Fruit fly (Drosophila melanogaster) whole organism, prepupa: Measurements from ENCODE around the gene CG6066.

ENCODE experiments used
- Blimp-1 ChIP-seq: fragments of 200-800 bp; sonication (Bioruptor generic); optimal IDR thresholded peaks from 3 replicates; lab custom pipeline; 2017; ENCODE audit warnings: missing biosample characterization, missing genetic modification characterization, mild to moderate bottlenecking, moderate library complexity, missing genetic modification reagents
- CG10631 ChIP-seq: fragments of 200-800 bp; sonication (Bioruptor generic); optimal IDR thresholded peaks from 2 replicates; lab custom pipeline; 2016; ENCODE audit warnings: missing biosample characterization, missing genetic modification characterization
- CG10669 ChIP-seq: fragments of 200-800 bp; sonication (Bioruptor generic); optimal IDR thresholded peaks from 3 replicates; lab custom pipeline; 2018; ENCODE audit warnings: missing biosample characterization, mild to moderate bottlenecking, missing genetic modification characterization, moderate library complexity
- CG11294 ChIP-seq: fragments of 200-800 bp; sonication (Bioruptor generic); IDR thresholded peaks from 2 replicates; pipeline ENCODE4 v1.3.6; 2022; ENCODE audit warnings: missing biosample characterization, missing genetic modification characterization
- CG11762 ChIP-seq: fragments of 200-800 bp; sonication (Bioruptor generic); optimal IDR thresholded peaks from 3 replicates; lab custom pipeline; 2016; ENCODE audit warnings: missing biosample characterization, missing genetic modification characterization; ENCODE audit not compliant: insufficient read depth
- CG11902 ChIP-seq: fragments of 200-800 bp; sonication (Bioruptor generic); optimal IDR thresholded peaks from 3 replicates; lab custom pipeline; 2016; ENCODE audit warnings: missing biosample characterization, missing genetic modification characterization
- CG15336 ChIP-seq: fragments of 200-800 bp; sonication (Bioruptor generic); IDR thresholded peaks from 2 replicates; pipeline ENCODE4 v1.3.6; 2022; ENCODE audit warnings: missing biosample characterization, missing genetic modification characterization
- CG1621 ChIP-seq: fragments of 200-800 bp; sonication (Bioruptor generic); optimal IDR thresholded peaks from 3 replicates; lab custom pipeline; 2018; ENCODE audit warnings: missing biosample characterization, mild to moderate bottlenecking, missing genetic modification characterization
- CG16779 ChIP-seq: fragments of 200-800 bp; sonication (Bioruptor generic); optimal IDR thresholded peaks from 3 replicates; lab custom pipeline; 2017; ENCODE audit warnings: missing biosample characterization, mild to moderate bottlenecking, missing genetic modification characterization
- CG3032 ChIP-seq: fragments of 200-800 bp; optimal IDR thresholded peaks from 2 replicates; lab custom pipeline; 2019; ENCODE audit warnings: missing biosample characterization, mild to moderate bottlenecking, missing genetic modification characterization, moderate library complexity
- CG32006 ChIP-seq: fragments of 200-800 bp; sonication (Bioruptor generic); optimal IDR thresholded peaks from 3 replicates; lab custom pipeline; 2017; ENCODE audit warnings: missing biosample characterization, mild to moderate bottlenecking, missing genetic modification characterization
- CG3919 ChIP-seq: fragments of 200-800 bp; sonication (Bioruptor generic); optimal IDR thresholded peaks from 3 replicates; lab custom pipeline; 2016; ENCODE audit warnings: missing biosample characterization, missing genetic modification characterization
- CG4318 ChIP-seq: fragments of 200-800 bp; sonication (Bioruptor generic); optimal IDR thresholded peaks from 3 replicates; lab custom pipeline; 2017; ENCODE audit warnings: missing biosample characterization, mild to moderate bottlenecking, missing genetic modification characterization
- CG6276 ChIP-seq: fragments of 200-800 bp; sonication (Bioruptor generic); optimal IDR thresholded peaks from 2 replicates; lab custom pipeline; 2017; ENCODE audit warnings: missing biosample characterization, mild to moderate bottlenecking, missing genetic modification characterization
- CG6792 ChIP-seq: fragments of 200-800 bp; sonication (Bioruptor generic); optimal IDR thresholded peaks from 3 replicates; lab custom pipeline; 2016; ENCODE audit warnings: missing biosample characterization, missing genetic modification characterization
- CG6854 ChIP-seq: fragments of 200-800 bp; sonication (Bioruptor generic); optimal IDR thresholded peaks from 2 replicates; lab custom pipeline; 2017; ENCODE audit warnings: missing biosample characterization, mild to moderate bottlenecking, missing genetic modification characterization
- CG8119 ChIP-seq: fragments of 200-800 bp; sonication (Bioruptor generic); IDR thresholded peaks from 3 replicates; pipeline ENCODE4 v1.3.6; 2022; ENCODE audit warnings: missing biosample characterization, missing genetic modification characterization
- CG8319 ChIP-seq: fragments of 200-800 bp; sonication (Bioruptor generic); optimal IDR thresholded peaks from 3 replicates; lab custom pipeline; 2016; ENCODE audit warnings: missing biosample characterization, missing genetic modification characterization
- CG8632 ChIP-seq: fragments of 200-800 bp; sonication (Bioruptor generic); optimal IDR thresholded peaks from 3 replicates; lab custom pipeline; 2016; ENCODE audit warnings: missing biosample characterization, missing genetic modification characterization
- CG9139 ChIP-seq: fragments of 200-800 bp; sonication (Bioruptor generic); optimal IDR thresholded peaks from 3 replicates; lab custom pipeline; 2017; ENCODE audit warnings: missing biosample characterization, mild to moderate bottlenecking, missing genetic modification characterization
- Eip75B ChIP-seq: fragments of 200-800 bp; sonication (Bioruptor generic); optimal IDR thresholded peaks from 3 replicates; lab custom pipeline; 2016; ENCODE audit warnings: missing biosample characterization, missing genetic modification characterization
- Eip78C ChIP-seq: fragments of 200-800 bp; sonication (Bioruptor generic); peaks from one replicate; lab custom pipeline; 2016; ENCODE audit warnings: missing biosample characterization, missing genetic modification characterization
- Eip93F ChIP-seq: fragments of 200-800 bp; sonication (Bioruptor generic); optimal IDR thresholded peaks from 2 replicates; lab custom pipeline; 2016; ENCODE audit warnings: missing biosample characterization, mild to moderate bottlenecking, missing genetic modification characterization
- Ets21C ChIP-seq: fragments of 200-800 bp; sonication (Bioruptor generic); optimal IDR thresholded peaks from 3 replicates; lab custom pipeline; 2016; ENCODE audit warnings: missing biosample characterization, missing genetic modification characterization
- Ets96B ChIP-seq: fragments of 200-800 bp; optimal IDR thresholded peaks from 2 replicates; lab custom pipeline; 2019; ENCODE audit warnings: missing biosample characterization, mild to moderate bottlenecking, missing genetic modification characterization, moderate library complexity
- Gug ChIP-seq: fragments of 200-800 bp; sonication (Bioruptor generic); IDR thresholded peaks from 2 replicates; pipeline ENCODE4 v1.3.6; 2022; ENCODE audit warnings: missing biosample characterization, missing genetic modification characterization
- Hr39 ChIP-seq: fragments of 200-800 bp; sonication (Bioruptor generic); optimal IDR thresholded peaks from 2 replicates; lab custom pipeline; 2016; ENCODE audit warnings: missing biosample characterization, missing genetic modification characterization
- Lpt ChIP-seq: fragments of 200-800 bp; sonication (Bioruptor generic); optimal IDR thresholded peaks from 3 replicates; lab custom pipeline; 2016; ENCODE audit warnings: missing biosample characterization, missing genetic modification characterization
- OdsH ChIP-seq: fragments of 200-800 bp; sonication (Bioruptor generic); optimal IDR thresholded peaks from 3 replicates; lab custom pipeline; 2016; ENCODE audit warnings: missing biosample characterization, missing genetic modification characterization
- Smox ChIP-seq: fragments of 200-800 bp; sonication (Bioruptor generic); optimal IDR thresholded peaks from 3 replicates; lab custom pipeline; 2016; ENCODE audit warnings: missing biosample characterization, missing genetic modification characterization
- Sox102F ChIP-seq: fragments of 200-800 bp; sonication (Bioruptor generic); optimal IDR thresholded peaks from 2 replicates; lab custom pipeline; 2016; ENCODE audit warnings: missing biosample characterization, mild to moderate bottlenecking, missing genetic modification characterization
- Sox14 ChIP-seq: fragments of 200-800 bp; sonication (Bioruptor generic); optimal IDR thresholded peaks from 3 replicates; lab custom pipeline; 2016; ENCODE audit warnings: missing biosample characterization, missing genetic modification characterization
- Sox15 ChIP-seq: fragments of 200-800 bp; sonication (Bioruptor generic); optimal IDR thresholded peaks from 3 replicates; lab custom pipeline; 2016; ENCODE audit warnings: missing biosample characterization, missing genetic modification characterization
- achi ChIP-seq: fragments of 200-800 bp; sonication (Bioruptor generic); optimal IDR thresholded peaks from 3 replicates; lab custom pipeline; 2016; ENCODE audit warnings: missing biosample characterization, missing genetic modification characterization
- acj6 ChIP-seq: fragments of 200-800 bp; sonication (Bioruptor generic); optimal IDR thresholded peaks from 3 replicates; lab custom pipeline; 2016; ENCODE audit warnings: missing biosample characterization, missing genetic modification characterization
- cyc ChIP-seq: fragments of 200-800 bp; sonication (Bioruptor generic); optimal IDR thresholded peaks from 3 replicates; lab custom pipeline; 2016; ENCODE audit warnings: missing biosample characterization, missing genetic modification characterization
- dac ChIP-seq: fragments of 200-800 bp; sonication (Bioruptor generic); optimal IDR thresholded peaks from 2 replicates; lab custom pipeline; 2017; ENCODE audit warnings: missing biosample characterization, mild to moderate bottlenecking, missing genetic modification characterization
- eg ChIP-seq: fragments of 200-800 bp; sonication (Bioruptor generic); IDR thresholded peaks from 3 replicates; pipeline ENCODE4 v1.3.6; 2022; ENCODE audit warnings: missing biosample characterization, missing genetic modification characterization
- esn ChIP-seq: fragments of 200-800 bp; sonication (Bioruptor generic); optimal IDR thresholded peaks from 2 replicates; lab custom pipeline; 2016; ENCODE audit warnings: missing biosample characterization, mild to moderate bottlenecking, missing genetic modification characterization, moderate library complexity
- fd85E ChIP-seq: fragments of 200-800 bp; sonication (Bioruptor generic); optimal IDR thresholded peaks from 3 replicates; lab custom pipeline; 2016; ENCODE audit warnings: missing biosample characterization, missing genetic modification characterization
- fkh ChIP-seq: fragments of 200-800 bp; sonication (Bioruptor generic); optimal IDR thresholded peaks from 3 replicates; lab custom pipeline; 2017; ENCODE audit warnings: missing biosample characterization, mild to moderate bottlenecking, missing genetic modification characterization, moderate library complexity
- pdm3 ChIP-seq: fragments of 200-800 bp; sonication (Bioruptor generic); optimal IDR thresholded peaks from 3 replicates; lab custom pipeline; 2016; ENCODE audit warnings: missing biosample characterization, missing genetic modification characterization
- salr ChIP-seq, 2 experiments: fragments of 200-800 bp; sonication (Bioruptor generic); optimal IDR thresholded peaks; 3 replicates each; lab custom pipeline; 2016 to 2018; ENCODE audit warnings: missing biosample characterization in 2 of 2, missing genetic modification characterization in 2 of 2, mild to moderate bottlenecking in 1 of 2
- spab ChIP-seq: fragments of 200-800 bp; sonication (Bioruptor generic); optimal IDR thresholded peaks from 2 replicates; lab custom pipeline; 2017; ENCODE audit warnings: missing biosample characterization, mild to moderate bottlenecking, missing genetic modification characterization, missing genetic modification reagents
- svp ChIP-seq: fragments of 200-800 bp; sonication (Bioruptor generic); peaks from one replicate; lab custom pipeline; 2016; ENCODE audit warnings: missing biosample characterization, missing genetic modification characterization
- topi ChIP-seq: fragments of 200-800 bp; sonication (Bioruptor generic); optimal IDR thresholded peaks from 3 replicates; lab custom pipeline; 2016; ENCODE audit warnings: missing biosample characterization, missing genetic modification characterization
- vri ChIP-seq: fragments of 200-800 bp; sonication (Bioruptor generic); optimal IDR thresholded peaks from 3 replicates; lab custom pipeline; 2016; ENCODE audit warnings: missing biosample characterization, mild to moderate bottlenecking, missing genetic modification characterization

Gene CG6066

dm6 chr3R:27130551-27131161 lies 14.1 kb upstream of the CG6066 start:
- TF ChIP-seq Sox102F (GFP tag; lab: Kevin White, UChicago): no peak
- no peak for TF ChIP-seq CG8632 (GFP tag; lab: Kevin White, UChicago)
- TF ChIP-seq vri (GFP tag; lab: Kevin White, UChicago): peak; percentile 0
- TF ChIP-seq Eip78C (GFP tag; lab: Kevin White, UChicago): peak; percentile 53
- TF ChIP-seq topi (GFP tag; lab: Kevin White, UChicago): no peak

DNA sequence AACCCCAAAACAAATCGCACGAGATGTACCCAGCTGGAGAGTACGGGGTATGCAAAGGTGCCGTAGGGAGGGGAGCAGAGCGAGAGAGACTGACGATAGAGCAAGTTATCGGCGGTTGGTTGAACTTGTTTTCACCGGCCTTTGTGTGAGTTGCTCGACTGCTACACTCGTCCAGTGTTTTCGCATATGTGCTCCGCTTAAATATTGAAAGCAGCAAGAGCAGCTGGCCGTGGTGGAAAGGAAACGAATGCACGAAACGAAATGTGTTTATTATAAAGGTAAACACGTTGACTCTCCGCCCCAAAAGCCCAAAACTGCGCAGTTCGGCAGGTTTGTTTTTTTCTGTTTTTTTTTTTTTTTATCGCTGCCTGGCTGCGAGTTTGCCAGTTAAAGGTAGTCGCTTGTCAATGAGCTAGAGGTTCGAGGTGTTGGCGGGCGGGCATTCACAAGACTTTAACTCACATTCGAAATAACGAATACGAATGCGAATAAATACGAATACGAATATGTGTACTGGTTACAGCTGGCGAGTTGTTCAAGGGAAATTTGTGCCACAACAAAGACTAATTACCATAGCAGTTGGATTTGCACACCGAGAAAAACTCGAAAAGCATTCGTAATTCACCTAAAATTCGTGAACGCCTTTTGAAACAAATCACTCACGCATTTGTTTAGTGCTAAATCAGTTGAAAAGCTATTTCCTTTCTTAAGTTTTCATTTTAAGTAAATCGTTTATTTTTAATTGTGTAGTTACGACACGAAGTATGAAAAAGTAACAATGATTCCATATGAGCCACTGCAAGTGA lies 13.3 kb upstream of the CG6066 start:
- TF ChIP-seq CG8632 (GFP tag; lab: Kevin White, UChicago) (peak; percentile 65), Hr39 (GFP tag; lab: Kevin White, UChicago) (peak; percentile 82), CG8319 (GFP tag; lab: Kevin White, UChicago) (peak; percentile 73), pdm3 (GFP tag; lab: Kevin White, UChicago) (peak; percentile 81), salr (GFP tag; optimal IDR thresholded peaks at IDR 0.05; lab: Kevin White, UChicago) (peak; percentile 38 to 45), spab (peak; percentile 24), CG6854 (GFP tag; lab: Kevin White, UChicago) (no peak), eg (GFP tag; lab: Robert Waterston, UW) (peak; percentile 88), svp (GFP tag; lab: Kevin White, UChicago) (peak; percentile 91), CG3032 (tag; lab: Kevin White, UChicago) (peak; percentile 52), fd85E (peak; percentile 51), CG11294 (GFP tag; lab: Robert Waterston, UW) (peak; percentile 78), CG4318 (peak; percentile 49), Sox102F (GFP tag; lab: Kevin White, UChicago) (peak; percentile 56), Sox14 (peak; percentile 67), Blimp-1 (GFP tag; lab: Kevin White, UChicago) (peak; percentile 22), CG1621 (tag; lab: Kevin White, UChicago) (peak; percentile 27), CG9139 (GFP tag; lab: Kevin White, UChicago) (no peak), CG11762 (peak; percentile 53), Lpt (GFP tag; lab: Kevin White, UChicago) (peak; percentile 40), CG10631 (no peak), Eip93F (GFP tag; lab: Kevin White, UChicago) (peak; percentile 9), Ets96B (tag; lab: Kevin White, UChicago) (peak; percentile 66), CG8119 (GFP tag; lab: Robert Waterston, UW) (peak; percentile 71), CG11902 (GFP tag; lab: Kevin White, UChicago) (peak; percentile 69), CG16779 (tag; lab: Kevin White, UChicago) (peak; percentile 13), Sox15 (GFP tag; lab: Kevin White, UChicago) (peak; percentile 59), Eip78C (GFP tag; lab: Kevin White, UChicago) (peak; percentile 94), Smox (GFP tag; lab: Kevin White, UChicago) (peak; percentile 73), CG15336 (GFP tag; lab: Robert Waterston, UW) (peak; percentile 81), esn (peak; percentile 83), achi (GFP tag; lab: Kevin White, UChicago) (peak; percentile 68), fkh (GFP tag; lab: Kevin White, UChicago) (peak; percentile 75), dac (GFP tag; lab: Kevin White, UChicago) (no peak), CG32006 (GFP tag; lab: Kevin White, UChicago) (peak; percentile 72), CG6792 (GFP tag; lab: Kevin White, UChicago) (peak; percentile 70), Eip75B (GFP tag; lab: Kevin White, UChicago) (peak; percentile 69), cyc (GFP tag; lab: Kevin White, UChicago) (peak; percentile 73), Gug (GFP tag; lab: Robert Waterston, UW) (peak; percentile 67), Ets21C (GFP tag; lab: Kevin White, UChicago) (peak; percentile 66), CG10669 (GFP tag; lab: Kevin White, UChicago) (peak; percentile 60), OdsH (GFP tag; lab: Kevin White, UChicago) (peak; percentile 80), acj6 (GFP tag; lab: Kevin White, UChicago) (peak; percentile 76), CG3919 (GFP tag; lab: Kevin White, UChicago) (peak; percentile 81), CG6276 (peak; percentile 69)
